Worm (Caenorhabditis elegans): Measurements from ENCODE around the gene F48B9.3.

- no peak for TF ChIP-seq him-1 (tag; optimal IDR thresholded peaks at IDR 0.05)
- no peak for TF ChIP-seq W03F9.2 (tag; optimal IDR thresholded peaks at IDR 0.05)
Observed at ce11 chrX:2152062-2152461, 12.8 kb upstream of the F48B9.3 start.

All from whole organism, L4/young adult.